Worm (Caenorhabditis elegans): ENCODE results near the gene Y50D4A.1.
A peak's percentile ranks its signal among the peaks of the same experiment; 100 is the strongest.

Y50D4A.1 gene

DNA sequence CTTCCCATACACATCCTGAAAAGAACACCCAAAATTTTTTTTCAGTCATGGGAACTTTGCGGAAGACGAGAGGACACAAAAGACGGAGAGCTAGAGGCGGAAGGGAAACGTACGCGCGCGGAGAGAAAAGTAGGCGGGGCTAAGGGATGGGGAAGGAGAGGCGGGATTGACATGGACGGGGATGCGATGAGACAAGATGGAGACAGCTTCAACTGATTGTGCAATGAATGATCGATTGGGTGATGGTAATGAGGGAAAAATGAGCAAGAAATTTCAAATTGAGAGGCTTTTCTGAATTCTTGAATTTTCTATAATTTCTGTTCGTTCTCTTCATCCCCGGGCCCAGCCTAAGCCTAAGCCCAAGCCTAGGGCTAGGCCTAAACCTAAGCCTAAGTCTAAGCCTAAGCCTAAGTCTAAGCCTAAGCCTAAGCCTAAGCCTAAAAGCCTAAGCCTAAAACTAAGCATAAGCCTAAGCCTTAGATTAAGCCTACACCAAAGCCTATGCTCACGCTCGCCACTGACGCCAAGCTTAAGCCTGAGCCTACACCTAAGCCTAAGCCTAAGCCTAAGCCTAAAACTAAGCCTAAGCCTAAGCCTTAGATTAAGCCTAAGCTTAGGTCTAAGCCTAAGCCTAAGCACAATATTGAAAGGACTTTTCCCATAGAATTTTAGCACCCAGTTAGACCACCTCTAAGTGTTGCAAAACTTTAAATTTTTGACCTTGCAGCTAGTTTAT is 28.8 kb downstream of the Y50D4A.1 start:
- peak; percentile 7 for TF ChIP-seq ref-2 (tag; optimal IDR thresholded peaks at IDR 0.05)
- TF ChIP-seq ttx-3 (tag; optimal IDR thresholded peaks at IDR 0.05) = no peak
- TF ChIP-seq unc-42 (tag; optimal IDR thresholded peaks at IDR 0.05) = peak; percentile 6
- TF ChIP-seq dve-1 (tag; optimal IDR thresholded peaks at IDR 0.05) = peak; percentile 36
- peak; percentile 67 for TF ChIP-seq unc-55 (GFP tag; optimal IDR thresholded peaks at IDR 0.05)

DNA sequence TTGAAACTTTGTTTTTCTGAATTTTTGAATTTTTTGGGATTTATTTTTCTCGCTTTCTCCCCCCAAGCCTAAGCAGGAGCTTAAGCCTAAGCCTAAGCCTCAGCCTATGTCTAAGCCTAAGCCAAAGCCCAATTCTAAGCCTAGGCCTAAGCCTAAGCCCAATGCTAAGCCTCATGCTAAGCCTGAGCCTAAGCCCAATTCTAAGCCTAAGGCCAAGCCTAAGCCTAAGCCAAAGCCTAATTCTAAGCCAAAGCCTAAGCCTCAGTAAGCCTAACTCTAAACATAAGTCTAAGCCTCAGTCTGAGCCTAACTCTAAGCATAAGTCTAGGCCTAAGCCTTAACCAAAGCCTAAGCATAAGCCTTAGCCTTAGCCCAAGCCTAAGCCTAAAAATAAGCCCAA is 34.7 kb downstream of the Y50D4A.1 start:
- TF ChIP-seq nhr-11 (tag; optimal IDR thresholded peaks at IDR 0.05) (no peak), ztf-16 (tag; optimal IDR thresholded peaks at IDR 0.05) (no peak), ceh-18 (tag; optimal IDR thresholded peaks at IDR 0.05) (no peak), nhr-232 (tag; optimal IDR thresholded peaks at IDR 0.05) (no peak), sox-2 (GFP tag; IDR thresholded peaks at IDR 0.05) (no peak), dve-1 (tag; optimal IDR thresholded peaks at IDR 0.05) (peak; percentile 85)

DNA sequence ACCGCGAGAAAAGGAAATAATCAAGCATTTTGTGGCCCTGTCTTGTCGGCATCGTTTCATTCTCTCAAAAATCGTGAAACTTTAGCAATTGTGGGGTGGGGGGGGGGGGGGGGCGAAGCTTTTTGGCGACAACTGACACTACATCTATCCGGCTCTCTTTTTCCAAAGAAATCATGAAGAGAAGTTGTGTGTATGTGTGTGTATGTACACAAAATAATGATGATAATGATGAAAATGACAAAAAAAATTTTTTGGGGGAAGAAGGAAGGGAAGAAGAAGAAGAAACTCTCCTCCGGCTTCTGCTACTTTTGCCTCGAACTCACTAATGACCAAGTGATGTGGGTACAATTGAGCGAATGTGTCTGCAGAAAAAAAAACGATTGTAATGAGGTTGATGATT is 35.3 kb downstream of the Y50D4A.1 start:
- peak; percentile 8 for TF ChIP-seq unc-55 (GFP tag; optimal IDR thresholded peaks at IDR 0.05)
- TF ChIP-seq elt-4 (tag; optimal IDR thresholded peaks at IDR 0.05) = no peak

DNA sequence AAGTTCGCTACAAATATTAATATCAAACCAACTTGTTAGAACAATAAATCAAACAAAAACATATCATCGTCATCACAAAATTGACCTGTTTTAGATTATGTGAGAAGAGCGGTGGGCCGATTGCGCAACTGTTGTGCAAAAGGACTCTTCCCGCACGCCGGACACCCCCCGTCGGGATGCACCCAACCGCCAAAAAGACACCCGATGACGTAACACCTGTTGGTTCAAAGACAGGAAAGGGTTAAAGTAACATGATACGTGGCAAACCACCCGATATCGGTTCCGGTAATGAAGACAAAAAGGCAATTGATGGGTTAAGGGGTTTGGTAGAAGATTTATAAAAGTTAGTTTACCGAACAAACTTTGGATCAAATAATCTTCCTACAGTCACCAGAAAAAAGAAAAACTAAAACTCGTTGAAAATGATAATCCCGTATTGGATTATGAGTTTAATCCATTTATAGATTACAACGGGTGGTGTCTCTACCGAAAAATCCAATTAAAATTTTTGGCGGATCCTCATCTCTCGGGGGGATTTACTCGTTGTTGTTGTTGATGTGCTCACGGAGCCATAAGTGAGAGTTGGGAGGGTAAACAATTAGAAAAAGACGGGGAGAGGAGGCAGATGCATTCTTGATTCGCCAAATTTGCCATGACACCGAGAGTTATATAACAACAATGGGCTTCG is 36.5 kb downstream of the Y50D4A.1 start:
- TF ChIP-seq unc-42 (tag; optimal IDR thresholded peaks at IDR 0.05) (peak; percentile 87), ceh-14 (tag; optimal IDR thresholded peaks at IDR 0.05) (no peak), elt-2 (tag; optimal IDR thresholded peaks at IDR 0.05) (peak; percentile 67), ref-2 (tag; optimal IDR thresholded peaks at IDR 0.05) (peak; percentile 81), ceh-34 (tag; optimal IDR thresholded peaks at IDR 0.05) (peak; percentile 53), fkh-6 (tag; optimal IDR thresholded peaks at IDR 0.05) (no peak)

DNA sequence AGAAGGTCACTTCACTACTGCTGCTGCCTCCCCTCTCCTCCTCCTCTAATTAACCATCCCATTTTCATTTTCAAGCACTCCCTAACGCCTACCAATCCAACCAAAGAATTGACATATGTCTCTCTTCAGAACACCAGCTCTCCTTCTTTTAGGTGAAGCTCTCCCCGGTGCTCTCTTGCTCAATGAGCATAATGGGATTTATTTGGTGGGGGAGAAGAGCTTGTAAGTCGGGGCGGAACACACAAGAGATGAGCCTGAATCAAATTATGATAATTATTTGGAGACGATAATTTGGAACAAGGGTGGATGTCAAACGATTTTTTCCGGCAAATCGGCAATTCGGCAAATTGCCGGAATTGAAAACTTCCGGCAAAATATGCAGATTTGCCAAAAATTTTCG is 45.1 kb downstream of the Y50D4A.1 start:
- TF ChIP-seq unc-42 (tag; optimal IDR thresholded peaks at IDR 0.05) (peak; percentile 97), fkh-6 (tag; optimal IDR thresholded peaks at IDR 0.05) (no peak)

DNA sequence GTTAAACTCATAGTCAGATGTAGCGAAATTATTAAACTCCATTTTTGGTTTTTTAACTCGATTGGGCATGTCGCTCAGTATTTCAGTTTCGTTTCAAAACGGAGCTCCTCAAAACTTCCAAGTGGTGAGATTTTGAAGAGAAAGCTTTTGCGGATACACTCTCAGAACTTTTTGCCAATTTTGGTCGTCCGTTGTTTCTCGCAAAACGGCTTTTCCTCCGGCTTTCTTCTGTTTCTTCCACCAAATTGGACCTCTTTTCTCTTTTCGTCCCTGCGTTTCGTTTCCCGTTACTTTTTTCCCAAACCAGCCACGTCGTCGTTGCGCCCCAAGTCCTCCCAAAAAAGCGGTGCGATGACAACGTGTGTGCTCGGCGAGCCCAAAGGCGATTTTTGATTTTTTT is 52.4 kb downstream of the Y50D4A.1 start, which contains the start of gene C39F7.1:
C39F7.1 (plus strand) TSS at position 301 of the 400 bp plus-strand sequence.
- TF ChIP-seq ceh-34 (tag; optimal IDR thresholded peaks at IDR 0.05) = no peak
- no peak for TF ChIP-seq ceh-45 (GFP tag; IDR thresholded peaks at IDR 0.05)
- no peak for TF ChIP-seq unc-42 (tag; optimal IDR thresholded peaks at IDR 0.05)
- no peak for TF ChIP-seq unc-3 (GFP tag; conservative IDR thresholded peaks at IDR 0.05)
- TF ChIP-seq unc-3 (tag; optimal IDR thresholded peaks at IDR 0.05) = no peak
- no peak for TF ChIP-seq zip-5 (tag; optimal IDR thresholded peaks at IDR 0.05)
- no peak for TF ChIP-seq ceh-22 (tag; optimal IDR thresholded peaks at IDR 0.05)
- no peak for TF ChIP-seq ceh-9 (tag; optimal IDR thresholded peaks at IDR 0.05)
- no peak for TF ChIP-seq dve-1 (tag; optimal IDR thresholded peaks at IDR 0.05)

DNA sequence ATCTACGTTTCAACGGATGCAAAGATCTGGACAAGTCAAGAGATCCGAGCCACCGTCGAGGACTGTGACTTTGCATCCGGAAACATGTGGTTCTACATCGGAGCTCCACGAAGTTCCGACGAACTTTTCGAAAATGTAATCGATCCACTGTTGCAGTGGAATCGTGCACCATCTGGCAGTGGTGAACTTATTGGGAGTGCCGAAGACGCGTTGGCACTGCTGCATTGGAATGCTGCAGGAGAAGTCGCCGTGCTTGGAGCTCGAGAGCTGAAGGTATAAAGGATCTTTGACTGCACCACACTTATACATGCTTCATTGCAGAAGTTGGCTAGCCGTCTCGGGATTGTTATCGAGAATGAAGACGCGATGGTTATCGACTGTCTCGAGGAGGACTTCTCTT is 54.3 kb downstream of the Y50D4A.1 start:
- no peak for TF ChIP-seq hlh-8 (tag; optimal IDR thresholded peaks at IDR 0.05)
- TF ChIP-seq ceh-18 (tag; optimal IDR thresholded peaks at IDR 0.05) = no peak
- TF ChIP-seq madf-2 (tag; optimal IDR thresholded peaks at IDR 0.05) = no peak
- no peak for TF ChIP-seq fkh-6 (tag; optimal IDR thresholded peaks at IDR 0.05)
- no peak for TF ChIP-seq hlh-15 (tag; optimal IDR thresholded peaks at IDR 0.05)
- TF ChIP-seq fkh-10 (GFP tag; optimal IDR thresholded peaks at IDR 0.05) = no peak
- no peak for TF ChIP-seq K02D7.2 (tag; optimal IDR thresholded peaks at IDR 0.05)
- no peak for TF ChIP-seq C38D4.7 (GFP tag; optimal IDR thresholded peaks at IDR 0.05)
- TF ChIP-seq pax-1 (tag; optimal IDR thresholded peaks at IDR 0.05) = no peak
- no peak for TF ChIP-seq gmeb-2 (tag; optimal IDR thresholded peaks at IDR 0.05)

All from whole organism, late embryonic.